Fruit fly (Drosophila melanogaster): Measurements from ENCODE around the gene sofe.

The sofe gene

dm6 chrX:10899232-10899631 lies 42.0 kb upstream of the sofe start, which contains the start of gene CG1582 (continued):
- TF ChIP-seq HHEX (GFP tag; optimal IDR thresholded peaks at IDR 0.05), result no peak
- no peak for TF ChIP-seq CG10274 (GFP tag; optimal IDR thresholded peaks at IDR 0.05)
- no peak for TF ChIP-seq cas (GFP tag; IDR thresholded peaks at IDR 0.05)
- peak; percentile 5 for TF ChIP-seq Max (GFP tag; optimal IDR thresholded peaks at IDR 0.05)
- no peak for TF ChIP-seq CG12104 (GFP tag; optimal IDR thresholded peaks at IDR 0.05)
- no peak for TF ChIP-seq her (GFP tag; optimal IDR thresholded peaks at IDR 0.05)
- TF ChIP-seq CG4854 (GFP tag; optimal IDR thresholded peaks at IDR 0.05), result no peak
- no peak for TF ChIP-seq bowl (GFP tag; IDR thresholded peaks at IDR 0.05)
- peak; percentile 38 for TF ChIP-seq CG3281 (GFP tag; optimal IDR thresholded peaks at IDR 0.05)
- TF ChIP-seq Deaf1 (tag; optimal IDR thresholded peaks at IDR 0.05), result no peak
- TF ChIP-seq repo (GFP tag; optimal IDR thresholded peaks at IDR 0.05), result no peak
- 0 out of 2 replicates have a peak, but pooled peaks have one; percentile 6 for TF ChIP-seq sob (GFP tag; IDR thresholded peaks at IDR 0.05)
- TF ChIP-seq exex (tag; optimal IDR thresholded peaks at IDR 0.05), result no peak
- TF ChIP-seq nmo (GFP tag; optimal IDR thresholded peaks at IDR 0.05), result peak; percentile 62
- no peak for TF ChIP-seq otp (GFP tag; IDR thresholded peaks at IDR 0.05)
- TF ChIP-seq ATbp (GFP tag; optimal IDR thresholded peaks at IDR 0.05), result no peak
- no peak for TF ChIP-seq ken (GFP tag; IDR thresholded peaks at IDR 0.05)
- TF ChIP-seq Spps (tag; optimal IDR thresholded peaks at IDR 0.05), result no peak
- TF ChIP-seq CrebB (tag; optimal IDR thresholded peaks at IDR 0.05), result no peak
- no peak for TF ChIP-seq jigr1 (GFP tag; IDR thresholded peaks at IDR 0.05)
- no peak for TF ChIP-seq tap (tag; optimal IDR thresholded peaks at IDR 0.05)
- TF ChIP-seq CG18599 (GFP tag; optimal IDR thresholded peaks at IDR 0.05), result no peak
- TF ChIP-seq gfzf (GFP tag; optimal IDR thresholded peaks at IDR 0.05), result peak; percentile 50
- no peak for TF ChIP-seq pros (GFP tag; optimal IDR thresholded peaks at IDR 0.05)
- TF ChIP-seq dan (GFP tag; IDR thresholded peaks at IDR 0.05), result no peak
- no peak for TF ChIP-seq Xrp1 (GFP tag; IDR thresholded peaks at IDR 0.05)
- TF ChIP-seq CG10543 (GFP tag; optimal IDR thresholded peaks at IDR 0.05), result no peak
- no peak for TF ChIP-seq CG3995 (GFP tag; optimal IDR thresholded peaks at IDR 0.05)
- TF ChIP-seq grn (GFP tag; optimal IDR thresholded peaks at IDR 0.05), result no peak
- no peak for TF ChIP-seq zfh2 (GFP tag; optimal IDR thresholded peaks at IDR 0.05)
- no peak for TF ChIP-seq Elba2 (GFP tag; optimal IDR thresholded peaks at IDR 0.05)
- TF ChIP-seq Blimp-1 (GFP tag; optimal IDR thresholded peaks at IDR 0.05), result no peak
- no peak for TF ChIP-seq Dll (GFP tag; IDR thresholded peaks at IDR 0.05; ENCODE audit: partially characterized antibody)
- TF ChIP-seq Dfd (GFP tag; optimal IDR thresholded peaks at IDR 0.05), result no peak
- no peak for TF ChIP-seq Camta (GFP tag; optimal IDR thresholded peaks at IDR 0.05)
- TF ChIP-seq hkb (optimal IDR thresholded peaks at IDR 0.05), result no peak
- TF ChIP-seq hkb (GFP tag; IDR thresholded peaks at IDR 0.05), result no peak
- TF ChIP-seq dysf (GFP tag; IDR thresholded peaks at IDR 0.05), result no peak
- TF ChIP-seq tin (GFP tag; optimal IDR thresholded peaks at IDR 0.05), result no peak
- peak; percentile 59 for TF ChIP-seq trem (tag; optimal IDR thresholded peaks at IDR 0.05)
- TF ChIP-seq CG18764 (GFP tag; optimal IDR thresholded peaks at IDR 0.05), result no peak
- TF ChIP-seq Oli (tag; optimal IDR thresholded peaks at IDR 0.05), result peak; percentile 14
- no peak for TF ChIP-seq CG13624 (GFP tag; optimal IDR thresholded peaks at IDR 0.05)
- no peak for TF ChIP-seq run (tag; optimal IDR thresholded peaks at IDR 0.05)
- TF ChIP-seq CHES-1-like (GFP tag; optimal IDR thresholded peaks at IDR 0.05), result no peak
- TF ChIP-seq CG3838 (GFP tag; optimal IDR thresholded peaks at IDR 0.05), result no peak
- no peak for TF ChIP-seq jing (GFP tag; optimal IDR thresholded peaks at IDR 0.05)
- TF ChIP-seq Sry-δ (GFP tag; optimal IDR thresholded peaks at IDR 0.05), result peak; percentile 25
- no peak for TF ChIP-seq B-H1 (GFP tag; IDR thresholded peaks at IDR 0.05)
- TF ChIP-seq CG7839 (tag; optimal IDR thresholded peaks at IDR 0.05), result no peak
- TF ChIP-seq CG18011 (GFP tag; optimal IDR thresholded peaks at IDR 0.05), result no peak
- TF ChIP-seq pzg (GFP tag; optimal IDR thresholded peaks at IDR 0.05), result peak; percentile 52
- TF ChIP-seq CG14441 (GFP tag; IDR thresholded peaks at IDR 0.05), result no peak
